Fruit fly (Drosophila melanogaster): ENCODE data around the gene CG1116.

DNA sequence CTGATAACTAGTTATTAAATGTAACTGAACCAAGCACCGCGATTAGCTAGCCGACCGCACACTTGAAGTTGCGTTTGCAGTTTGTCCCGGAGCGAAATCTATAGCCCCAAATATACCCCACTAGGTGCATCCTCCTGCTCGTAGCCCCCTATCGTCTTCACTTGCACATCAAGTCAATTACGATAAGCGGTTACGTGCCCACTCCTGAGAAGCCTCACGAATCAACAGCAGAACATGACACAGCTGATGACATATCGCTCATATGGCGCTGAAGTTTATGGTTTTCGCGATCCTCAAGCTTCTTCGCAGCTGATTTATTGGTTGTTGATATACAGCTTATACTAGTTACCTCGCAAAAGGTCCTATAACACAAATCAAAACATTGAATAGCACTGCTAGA, 41.8 kb downstream of the CG1116 start:
- TF ChIP-seq OdsH (GFP tag; optimal IDR thresholded peaks at IDR 0.05) (no peak), br (GFP tag; optimal IDR thresholded peaks at IDR 0.05) (no peak), HLH106 (tag; optimal IDR thresholded peaks at IDR 0.05) (no peak), dmrt93B (GFP tag; optimal IDR thresholded peaks at IDR 0.05) (no peak), pan (optimal IDR thresholded peaks at IDR 0.05) (no peak)
